Fruit fly (Drosophila melanogaster): Measurements from ENCODE around the gene Ald1.

Ald1 gene

DNA sequence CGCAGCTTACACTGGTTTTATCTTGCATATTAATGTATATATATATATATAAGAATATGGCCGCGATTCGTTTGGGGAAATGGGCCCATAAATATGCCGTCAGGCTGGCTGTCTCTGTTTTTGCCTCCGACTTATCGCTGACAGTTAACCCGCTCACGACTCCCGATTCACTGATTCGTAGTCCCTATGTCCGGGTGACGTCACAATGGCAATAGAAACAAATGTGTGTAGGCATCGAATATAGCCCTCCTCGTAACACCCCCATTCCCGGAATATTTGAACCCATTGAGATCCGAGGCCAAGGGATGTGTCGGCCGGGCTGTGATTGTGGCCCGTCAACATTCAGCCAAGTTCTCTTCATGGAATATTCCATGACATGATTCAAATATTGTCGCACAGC, 23.9 kb downstream of the Ald1 start:
- TF ChIP-seq sens-2 (GFP tag; IDR thresholded peaks at IDR 0.05) (no peak), luna (GFP tag; optimal IDR thresholded peaks at IDR 0.05) (no peak), Optix (GFP tag; IDR thresholded peaks at IDR 0.05) (no peak), ap (GFP tag; IDR thresholded peaks at IDR 0.05) (no peak), CG13894 (tag; optimal IDR thresholded peaks at IDR 0.05) (peak; percentile 93)

- TF ChIP-seq tup (GFP tag; optimal IDR thresholded peaks at IDR 0.05) (no peak), CG1792 (GFP tag; optimal IDR thresholded peaks at IDR 0.05) (no peak), CG10209 (GFP tag; optimal IDR thresholded peaks at IDR 0.05) (peak; percentile 41), Hr3 (GFP tag; optimal IDR thresholded peaks at IDR 0.05) (peak; percentile 11), Hsf (GFP tag; optimal IDR thresholded peaks at IDR 0.05) (peak; percentile 49), chn (GFP tag; optimal IDR thresholded peaks at IDR 0.05) (peak; percentile 6), B-H1 (GFP tag; IDR thresholded peaks at IDR 0.05) (peak; percentile 33; the same call in 2 of the 3 replicates), bowl (GFP tag; IDR thresholded peaks at IDR 0.05) (no peak), onecut (GFP tag; IDR thresholded peaks at IDR 0.05) (no peak), CG10979 (tag; optimal IDR thresholded peaks at IDR 0.05) (peak; percentile 19), kah (GFP tag; optimal IDR thresholded peaks at IDR 0.05) (no peak), mirr (GFP tag; optimal IDR thresholded peaks at IDR 0.05) (no peak), D19B (GFP tag; optimal IDR thresholded peaks at IDR 0.05) (no peak), oc (tag; optimal IDR thresholded peaks at IDR 0.05) (no peak), knrl (GFP tag; IDR thresholded peaks at IDR 0.05; ENCODE audit: partially characterized antibody) (no peak), CG17186 (GFP tag; optimal IDR thresholded peaks at IDR 0.05) (no peak), chif (GFP tag; optimal IDR thresholded peaks at IDR 0.05) (peak; percentile 6 to 22), CG1024 (GFP tag; IDR thresholded peaks at IDR 0.05) (no peak), Med (GFP tag) (peak; percentile 91), maf-S (GFP tag; optimal IDR thresholded peaks at IDR 0.05) (no peak), CG16863 (GFP tag; optimal IDR thresholded peaks at IDR 0.05) (no peak), CG12769 (tag; optimal IDR thresholded peaks at IDR 0.05) (peak; percentile 66), hkb (optimal IDR thresholded peaks at IDR 0.05) (no peak), hkb (GFP tag; IDR thresholded peaks at IDR 0.05) (peak; percentile 70), CG3065 (GFP tag; optimal IDR thresholded peaks at IDR 0.05) (no peak), CG4424 (GFP tag; optimal IDR thresholded peaks at IDR 0.05) (no peak), H15 (GFP tag; IDR thresholded peaks at IDR 0.05) (0 out of 3 replicates have a peak, but pooled peaks have one; percentile 44), rib (GFP tag; IDR thresholded peaks at IDR 0.05) (no peak), Scr (GFP tag; IDR thresholded peaks at IDR 0.05; ENCODE audit: partially characterized antibody) (no peak), Mes4 (GFP tag; optimal IDR thresholded peaks at IDR 0.05) (no peak), lilli (GFP tag; optimal IDR thresholded peaks at IDR 0.05) (peak; percentile 41), hbn (GFP tag; IDR thresholded peaks at IDR 0.05; ENCODE audit: partially characterized antibody) (no peak), Dip2 (GFP tag; IDR thresholded peaks at IDR 0.05) (no peak), CG10274 (GFP tag; optimal IDR thresholded peaks at IDR 0.05) (no peak), lab (GFP tag; optimal IDR thresholded peaks at IDR 0.05) (peak; percentile 43), CG18476 (GFP tag; optimal IDR thresholded peaks at IDR 0.05) (no peak), usp (GFP tag; optimal IDR thresholded peaks at IDR 0.05) (no peak), dpn (GFP tag; optimal IDR thresholded peaks at IDR 0.05) (peak; percentile 37 to 46), CG11456 (GFP tag; IDR thresholded peaks at IDR 0.05) (no peak), CG7963 (GFP tag; IDR thresholded peaks at IDR 0.05; ENCODE audit: partially characterized antibody) (no peak), ato (GFP tag; IDR thresholded peaks at IDR 0.05; ENCODE audit: partially characterized antibody) (no peak), CG17385 (GFP tag; optimal IDR thresholded peaks at IDR 0.05) (peak; percentile 28), pfk (GFP tag; optimal IDR thresholded peaks at IDR 0.05) (no peak), CG6791 (GFP tag; IDR thresholded peaks at IDR 0.05; ENCODE audit: partially characterized antibody) (no peak), Atf-2 (GFP tag; optimal IDR thresholded peaks at IDR 0.05) (peak; percentile 8)
Measured at dm6 chr3R:26235034-26235433, 26.4 kb downstream of the Ald1 start.
